Fruit fly (Drosophila melanogaster): Measurements from ENCODE around the gene cona.
A peak's percentile ranks its signal among the peaks of the same experiment; 100 is the strongest.

Gene cona

dm6 chr3R:18396801-18397604, 11.4 kb downstream of the cona start, which contains the start of gene Vti1b (continued):
- TF ChIP-seq CG17912 (GFP tag; optimal IDR thresholded peaks at IDR 0.05), result peak; percentile 60
- TF ChIP-seq chinmo (GFP tag; IDR thresholded peaks at IDR 0.05; ENCODE audit: partially characterized antibody), result peak; percentile 88; the same call in 2 of the 4 replicates
- 0 out of 2 replicates have a peak, but pooled peaks have one; percentile 32 for TF ChIP-seq Doc2 (GFP tag; IDR thresholded peaks at IDR 0.05)
- peak; percentile 85 for TF ChIP-seq salm (tag; optimal IDR thresholded peaks at IDR 0.05)
- TF ChIP-seq CG6272 (GFP tag; IDR thresholded peaks at IDR 0.05), result peak; percentile 88
- TF ChIP-seq bab2 (GFP tag; optimal IDR thresholded peaks at IDR 0.05), result peak; percentile 97
- TF ChIP-seq lab (GFP tag; optimal IDR thresholded peaks at IDR 0.05), result peak; percentile 97
- peak; percentile 82 for TF ChIP-seq CG4360 (GFP tag; IDR thresholded peaks at IDR 0.05)
- peak; percentile 15 for TF ChIP-seq D (optimal IDR thresholded peaks at IDR 0.05)
- peak; percentile 94 for TF ChIP-seq D (GFP tag; optimal IDR thresholded peaks at IDR 0.05)
- peak; percentile 65 for TF ChIP-seq Adf1 (GFP tag; IDR thresholded peaks at IDR 0.05)
- no peak for TF ChIP-seq vnd (GFP tag; IDR thresholded peaks at IDR 0.05; ENCODE audit: partially characterized antibody)
- TF ChIP-seq CG1602 (GFP tag; optimal IDR thresholded peaks at IDR 0.05), result peak; percentile 89
- peak; percentile 84 for TF ChIP-seq CG8359 (GFP tag; optimal IDR thresholded peaks at IDR 0.05; ENCODE audit: borderline replicate concordance)
- TF ChIP-seq CG15269 (tag; optimal IDR thresholded peaks at IDR 0.05), result peak; percentile 93
- peak; percentile 51; the same call in 1 of the 2 replicates for TF ChIP-seq CG10321 (GFP tag; IDR thresholded peaks at IDR 0.05)
- TF ChIP-seq CG7839 (tag; optimal IDR thresholded peaks at IDR 0.05), result peak; percentile 94
- TF ChIP-seq CG17829 (tag; optimal IDR thresholded peaks at IDR 0.05), result peak; percentile 94
- peak; percentile 90 for TF ChIP-seq cg (GFP tag; optimal IDR thresholded peaks at IDR 0.05)
- peak; percentile 86 to 94 for TF ChIP-seq Pdp1 (GFP tag; optimal IDR thresholded peaks at IDR 0.05)
- TF ChIP-seq stwl (tag; optimal IDR thresholded peaks at IDR 0.05), result peak; percentile 47
- peak; percentile 81 for TF ChIP-seq CG3726 (GFP tag; IDR thresholded peaks at IDR 0.05)
- peak; percentile 84 for TF ChIP-seq CG10543 (GFP tag; optimal IDR thresholded peaks at IDR 0.05)
- peak; percentile 70 for TF ChIP-seq Myb (GFP tag; optimal IDR thresholded peaks at IDR 0.05)
- TF ChIP-seq ATbp (GFP tag; optimal IDR thresholded peaks at IDR 0.05), result peak; percentile 90
- TF ChIP-seq CG2116 (GFP tag; optimal IDR thresholded peaks at IDR 0.05), result peak; percentile 69
- peak; percentile 75; the same call in 2 of the 3 replicates for TF ChIP-seq CG11560 (tag; IDR thresholded peaks at IDR 0.05)
- TF ChIP-seq CG8290 (GFP tag; optimal IDR thresholded peaks at IDR 0.05), result peak; percentile 53
- TF ChIP-seq CG8290 (tag; optimal IDR thresholded peaks at IDR 0.05), result peak; percentile 45 to 81
- TF ChIP-seq sens-2 (GFP tag; IDR thresholded peaks at IDR 0.05), result peak; percentile 89
- peak; percentile 93 for TF ChIP-seq CG12769 (tag; optimal IDR thresholded peaks at IDR 0.05)
- peak; percentile 86 for TF ChIP-seq wdn (GFP tag; IDR thresholded peaks at IDR 0.05)
- peak; percentile 77 for TF ChIP-seq run (tag; optimal IDR thresholded peaks at IDR 0.05)
- TF ChIP-seq Abd-B (GFP tag; optimal IDR thresholded peaks at IDR 0.05), result peak; percentile 91
- TF ChIP-seq Sox102F (GFP tag; optimal IDR thresholded peaks at IDR 0.05), result peak; percentile 97
- peak; percentile 89 for TF ChIP-seq CG13123 (GFP tag; optimal IDR thresholded peaks at IDR 0.05)
- no peak for TF ChIP-seq Dip2 (GFP tag; IDR thresholded peaks at IDR 0.05)
- peak; percentile 95 for TF ChIP-seq CoRest (tag; optimal IDR thresholded peaks at IDR 0.05)
- peak; percentile 88 for TF ChIP-seq B-H1 (GFP tag; IDR thresholded peaks at IDR 0.05)
- TF ChIP-seq h (optimal IDR thresholded peaks at IDR 0.05), result no peak
- peak; percentile 90 for TF ChIP-seq CG4854 (GFP tag; optimal IDR thresholded peaks at IDR 0.05)
- 0 out of 2 replicates have a peak, but pooled peaks have one; percentile 17 for TF ChIP-seq Bgb (GFP tag; IDR thresholded peaks at IDR 0.05; ENCODE audit: partially characterized antibody)
- TF ChIP-seq NK7.1 (GFP tag; optimal IDR thresholded peaks at IDR 0.05), result peak; percentile 83
- no peak for TF ChIP-seq Tbp (GFP tag; optimal IDR thresholded peaks at IDR 0.05)
- TF ChIP-seq sc (optimal IDR thresholded peaks at IDR 0.05), result no peak
- TF ChIP-seq sc (GFP tag; optimal IDR thresholded peaks at IDR 0.05), result peak; percentile 93
- TF ChIP-seq bsh (GFP tag; optimal IDR thresholded peaks at IDR 0.05), result peak; percentile 91 to 98
- peak; percentile 97 for TF ChIP-seq CG2120 (GFP tag; optimal IDR thresholded peaks at IDR 0.05)
- TF ChIP-seq aop (GFP tag; IDR thresholded peaks at IDR 0.05), result peak; percentile 89
